Worm (Caenorhabditis elegans) whole organism, L4/young adult: ENCODE measurements around the gene srab-20.

Experiments used
- W03F9.2 ChIP-seq: fragments of 150-350 bp; optimal IDR thresholded peaks from 2 replicates; lab custom pipeline; 2014; ENCODE audit warnings: missing biosample characterization, missing genetic modification characterization
- dao-5 ChIP-seq: sonication (generic microtip); optimal IDR thresholded peaks from 2 replicates; lab custom pipeline; 2016; ENCODE audit warnings: missing genotype, missing genetic modification characterization, moderate library complexity, missing compliant biosample characterization
- him-1 ChIP-seq: sonication (generic microtip); optimal IDR thresholded peaks from 2 replicates; lab custom pipeline; 2016; ENCODE audit warnings: missing genotype, missing genetic modification reagents, missing genetic modification characterization, missing compliant biosample characterization

Gene srab-20

ce11 chrV:3426076-3426475, 2.7 kb upstream of the srab-20 start, which contains the start of gene srab-22:
Gene srab-22 (plus strand): TSS chrV:3426376.
- TF ChIP-seq him-1 (tag; lab: Kevin White, UChicago) (no peak), W03F9.2 (tag; lab: Kevin White, UChicago) (no peak), dao-5 (no peak)

ce11 chrV:3431535-3431990, 2.8 kb downstream of the srab-20 start, which contains the start of the genes T20D4.19 and srj-9:
Gene T20D4.19 (minus strand): TSS chrV:3431635.
Gene srj-9 (plus strand): TSS chrV:3431940.
- TF ChIP-seq W03F9.2 (tag; lab: Kevin White, UChicago) (no peak), him-1 (tag; lab: Kevin White, UChicago) (no peak)

ce11 chrV:3442609-3443008, 13.8 kb downstream of the srab-20 start:
- TF ChIP-seq W03F9.2 (tag; lab: Kevin White, UChicago) (no peak), him-1 (tag; lab: Kevin White, UChicago) (no peak), dao-5 (no peak)

ce11 chrV:3444777-3445089, 15.9 kb downstream of the srab-20 start, which contains the start of gene cfz-2:
Gene cfz-2 (minus strand): TSS chrV:3444877.
- no peak for TF ChIP-seq dao-5
- no peak for TF ChIP-seq him-1 (tag; lab: Kevin White, UChicago)
- TF ChIP-seq W03F9.2 (tag; lab: Kevin White, UChicago): no peak

ce11 chrV:3445090-3445832, 16.5 kb downstream of the srab-20 start:
- TF ChIP-seq him-1 (tag; lab: Kevin White, UChicago): no peak
- TF ChIP-seq dao-5: no peak
- no peak for TF ChIP-seq W03F9.2 (tag; lab: Kevin White, UChicago)

- TF ChIP-seq W03F9.2 (tag; lab: Kevin White, UChicago) (no peak), him-1 (tag; lab: Kevin White, UChicago) (no peak), dao-5 (no peak)
Measured at ce11 chrV:3449810-3450209, 21.0 kb downstream of the srab-20 start.

ce11 chrV:3450351-3450750, 21.6 kb downstream of the srab-20 start:
- TF ChIP-seq dao-5 (no peak), him-1 (tag; lab: Kevin White, UChicago) (no peak), W03F9.2 (tag; lab: Kevin White, UChicago) (no peak)

ce11 chrV:3451646-3452045, 22.8 kb downstream of the srab-20 start:
- no peak for TF ChIP-seq W03F9.2 (tag; lab: Kevin White, UChicago)
- TF ChIP-seq him-1 (tag; lab: Kevin White, UChicago): no peak
- no peak for TF ChIP-seq dao-5

ce11 chrV:3452489-3452888, 23.7 kb downstream of the srab-20 start:
- TF ChIP-seq him-1 (tag; lab: Kevin White, UChicago): no peak
- TF ChIP-seq W03F9.2 (tag; lab: Kevin White, UChicago): no peak
- no peak for TF ChIP-seq dao-5

ce11 chrV:3454620-3455019, 25.8 kb downstream of the srab-20 start:
- no peak for TF ChIP-seq W03F9.2 (tag; lab: Kevin White, UChicago)
- no peak for TF ChIP-seq dao-5
- no peak for TF ChIP-seq him-1 (tag; lab: Kevin White, UChicago)

- no peak for TF ChIP-seq him-1 (tag; lab: Kevin White, UChicago)
- no peak for TF ChIP-seq W03F9.2 (tag; lab: Kevin White, UChicago)
- no peak for TF ChIP-seq dao-5
Measured at ce11 chrV:3455135-3455747, 26.4 kb downstream of the srab-20 start.

ce11 chrV:3459919-3460318, 31.1 kb downstream of the srab-20 start, which contains the start of gene slc-28.2:
Gene slc-28.2 (plus strand): TSS chrV:3460219.
- TF ChIP-seq him-1 (tag; lab: Kevin White, UChicago) (no peak), W03F9.2 (tag; lab: Kevin White, UChicago) (no peak), dao-5 (no peak)

- TF ChIP-seq dao-5 (no peak), W03F9.2 (tag; lab: Kevin White, UChicago) (no peak), him-1 (tag; lab: Kevin White, UChicago) (no peak)
Measured at ce11 chrV:3463514-3463913, 34.7 kb downstream of the srab-20 start, which contains the start of gene slc-28.1. Gene slc-28.1 (plus strand): TSS chrV:3463814.

ce11 chrV:3464897-3465296, 36.1 kb downstream of the srab-20 start:
- TF ChIP-seq him-1 (tag; lab: Kevin White, UChicago) (no peak), W03F9.2 (tag; lab: Kevin White, UChicago) (no peak), dao-5 (no peak)
